Fruit fly (Drosophila melanogaster) whole organism, embryonic: ENCODE data around the gene Rbfox1.

Experiments
- CG14050 ChIP-seq: fragments of 200-800 bp; sonication (Bioruptor generic); IDR thresholded peaks from 3 replicates; pipeline ENCODE4 v1.3.6; 2022; ENCODE audit warnings: missing biosample characterization, missing genetic modification characterization
- CG2678 ChIP-seq: fragments of 200-800 bp; sonication (Bioruptor generic); optimal IDR thresholded peaks from 3 replicates; lab custom pipeline; 2019; ENCODE audit warnings: missing biosample characterization, mild to moderate bottlenecking, missing genetic modification characterization, moderate library complexity
- CG3065 ChIP-seq: fragments of 200-800 bp; sonication (Bioruptor generic); optimal IDR thresholded peaks from 2 replicates; lab custom pipeline; 2016; ENCODE audit warnings: missing biosample characterization, missing genetic modification characterization
- CG4404 ChIP-seq: fragments of 200-800 bp; sonication (Bioruptor generic); IDR thresholded peaks from 2 replicates; pipeline ENCODE4 v1.3.6; 2022; ENCODE audit warnings: missing biosample characterization, missing genetic modification characterization
- CG4424 ChIP-seq: fragments of 200-800 bp; sonication (Bioruptor generic); optimal IDR thresholded peaks from 3 replicates; lab custom pipeline; 2016; ENCODE audit warnings: missing biosample characterization, missing genetic modification characterization
- H15 ChIP-seq: fragments of 200-800 bp; sonication (Bioruptor generic); IDR thresholded peaks from 3 replicates; pipeline ENCODE4 v1.3.6; 2022; ENCODE audit warnings: missing biosample characterization, missing genetic modification characterization
- Hand ChIP-seq: fragments of 200-800 bp; sonication (Bioruptor generic); optimal IDR thresholded peaks from 2 replicates; lab custom pipeline; 2017; ENCODE audit warnings: mild to moderate bottlenecking, missing biosample characterization, missing genetic modification reagents, missing genetic modification characterization
- Max ChIP-seq: fragments of 200-800 bp; sonication (Bioruptor generic); optimal IDR thresholded peaks from 2 replicates; lab custom pipeline; 2016; ENCODE audit warnings: missing biosample characterization, mild to moderate bottlenecking, missing genetic modification characterization
- aop ChIP-seq: fragments of 200-800 bp; sonication (Bioruptor generic); IDR thresholded peaks from 2 replicates; pipeline ENCODE4 v1.3.6; 2022; ENCODE audit warnings: missing biosample characterization, missing genetic modification characterization
- ewg ChIP-seq: fragments of 200-800 bp; sonication (Bioruptor generic); optimal IDR thresholded peaks from 3 replicates; lab custom pipeline; 2017; ENCODE audit warnings: mild to moderate bottlenecking, missing biosample characterization, missing genetic modification reagents, missing genetic modification characterization
- fru ChIP-seq: fragments of >200 bp; optimal IDR thresholded peaks from 2 replicates; lab custom pipeline; 2017
- kah ChIP-seq: fragments of 200-800 bp; sonication (Bioruptor generic); optimal IDR thresholded peaks from 2 replicates; lab custom pipeline; 2018; ENCODE audit warnings: missing biosample characterization, mild to moderate bottlenecking, missing genetic modification characterization
- slp2 ChIP-seq: fragments of 200-800 bp; sonication (Bioruptor generic); optimal IDR thresholded peaks from 2 replicates; lab custom pipeline; 2016; ENCODE audit warnings: missing biosample characterization, missing genetic modification characterization
- tio ChIP-seq: fragments of 200-800 bp; sonication (Bioruptor generic); optimal IDR thresholded peaks from 2 replicates; lab custom pipeline; 2017; ENCODE audit warnings: missing biosample characterization, missing genetic modification characterization, inconsistent platforms

DNA sequence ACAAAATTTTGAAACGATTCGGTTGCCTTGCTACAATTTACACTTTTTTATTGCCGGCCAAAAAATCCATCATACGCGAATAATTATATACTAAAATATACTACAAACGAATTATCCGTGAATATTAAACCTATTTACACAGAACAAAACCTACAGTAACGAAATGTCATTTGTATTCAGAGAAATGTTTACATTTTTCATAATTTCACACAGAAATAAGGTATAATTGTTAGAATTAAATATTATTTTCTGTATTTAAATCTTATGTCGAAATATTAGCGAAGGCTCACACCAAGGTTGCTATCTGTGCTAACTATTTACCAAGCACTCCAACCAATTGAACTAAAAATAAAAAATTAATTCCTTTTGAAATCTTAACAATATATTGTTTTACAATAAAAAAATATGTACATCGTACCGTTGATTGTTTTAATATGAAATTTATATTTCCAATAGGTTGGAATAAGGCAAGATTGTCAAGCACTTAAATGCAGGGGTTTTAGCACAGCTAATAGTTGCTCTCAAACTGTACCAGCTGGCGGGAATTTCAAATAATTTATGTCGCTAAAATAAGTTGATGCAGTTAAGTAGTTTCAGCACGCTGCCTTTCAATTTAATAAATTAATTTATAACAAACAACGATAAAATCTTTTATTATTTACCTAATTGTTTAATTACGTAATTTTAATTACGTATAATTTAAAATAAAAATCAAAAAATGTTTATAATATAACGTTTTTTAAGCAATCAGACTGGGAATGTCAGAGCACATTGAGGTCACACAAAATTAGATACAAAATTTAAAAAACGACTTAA, 18.0 kb upstream of the Rbfox1 start, which contains the start of the genes Gem3 and CG32061:
- TF ChIP-seq CG4404 (GFP tag; lab: Robert Waterston, UW) (no peak), H15 (GFP tag; lab: Robert Waterston, UW) (no peak), aop (no peak), ewg (no peak), CG4424 (GFP tag; lab: Kevin White, UChicago) (no peak), CG14050 (GFP tag; lab: Robert Waterston, UW) (no peak), CG2678 (no peak), Max (GFP tag; lab: Kevin White, UChicago) (no peak), Hand (GFP tag; lab: Kevin White, UChicago) (no peak), slp2 (GFP tag; lab: Kevin White, UChicago) (no peak), tio (GFP tag; lab: Kevin White, UChicago) (no peak), fru (lab: Kevin White, UChicago) (no peak), CG3065 (GFP tag; lab: Kevin White, UChicago) (no peak), kah (GFP tag; lab: Kevin White, UChicago) (no peak)
